Worm (Caenorhabditis elegans): ENCODE results near the gene sre-33.

The sre-33 gene

ce11 chrII:12496981-12497380 is 43.9 kb downstream of the sre-33 start, which contains the start of gene T21B4.3:
TSS of gene T21B4.3 (minus strand) at chrII:12497081.
- TF ChIP-seq nhr-237 (tag; optimal IDR thresholded peaks at IDR 0.05) (no peak), egl-5 (tag; optimal IDR thresholded peaks at IDR 0.05) (no peak), nfya-1 (tag; optimal IDR thresholded peaks at IDR 0.05; ENCODE audit: insufficient read depth) (no peak), lin-15B (tag; optimal IDR thresholded peaks at IDR 0.05) (no peak), ztf-4 (tag; optimal IDR thresholded peaks at IDR 0.05) (no peak), tbx-2 (tag; optimal IDR thresholded peaks at IDR 0.05) (no peak), ama-1 (optimal IDR thresholded peaks at IDR 0.05) (no peak), nhr-12 (tag; optimal IDR thresholded peaks at IDR 0.05) (no peak), R02D3.7 (tag; optimal IDR thresholded peaks at IDR 0.05) (no peak), ceh-9 (tag; optimal IDR thresholded peaks at IDR 0.05) (no peak), aly-2 (tag; optimal IDR thresholded peaks at IDR 0.05) (no peak), nhr-23 (tag; optimal IDR thresholded peaks at IDR 0.05) (no peak), elt-3 (tag; optimal IDR thresholded peaks at IDR 0.05) (no peak), daf-12 (tag; optimal IDR thresholded peaks at IDR 0.05) (no peak)

- TF ChIP-seq zag-1 (tag; optimal IDR thresholded peaks at IDR 0.05) (no peak), ceh-16 (tag; optimal IDR thresholded peaks at IDR 0.05) (no peak), lsy-12 (tag; optimal IDR thresholded peaks at IDR 0.05) (no peak), aly-2 (tag; optimal IDR thresholded peaks at IDR 0.05) (no peak), skn-1 (tag; optimal IDR thresholded peaks at IDR 0.05) (no peak), fkh-10 (GFP tag; optimal IDR thresholded peaks at IDR 0.05) (peak; percentile 2)
Measured at ce11 chrII:12499969-12500368, 46.9 kb downstream of the sre-33 start.

ce11 chrII:12502784-12503183 is 49.7 kb downstream of the sre-33 start, which contains the start of gene ador-1:
TSS of gene ador-1 (minus strand) at chrII:12502884.
- no peak for TF ChIP-seq nhr-43 (tag; optimal IDR thresholded peaks at IDR 0.05; ENCODE audit: poor library complexity, severe bottlenecking)
- no peak for TF ChIP-seq nhr-67 (tag; optimal IDR thresholded peaks at IDR 0.05)
